Worm (Caenorhabditis elegans) whole organism, L1 larva: Measurements from ENCODE around the gene B0361.4.

Experiments used
- F16B12.6 ChIP-seq: fragments of 150-350 bp; optimal IDR thresholded peaks from 2 replicates; lab custom pipeline; 2014; ENCODE audit warnings: missing biosample characterization, missing genetic modification characterization
- aly-2 ChIP-seq: fragments of 150-350 bp; optimal IDR thresholded peaks from 2 replicates; lab custom pipeline; 2014; ENCODE audit warnings: missing biosample characterization, missing genetic modification characterization
- ama-1 ChIP-seq: fragments of 150-350 bp; optimal IDR thresholded peaks from 2 replicates; lab custom pipeline; 2014
- ceh-63 ChIP-seq: fragments of 200-800 bp; sonication (Bioruptor generic); optimal IDR thresholded peaks from 2 replicates; lab custom pipeline; 2018; ENCODE audit warnings: mild to moderate bottlenecking, missing genetic modification characterization, missing compliant biosample characterization
- dpl-1 ChIP-seq, 3 experiments: fragments of 150-350 bp in 2 of 3; sonication (generic microtip) in 1 of 3; optimal IDR thresholded peaks; 2 replicates each; lab custom pipeline; 2014 to 2017; ENCODE audit warnings: missing biosample characterization in 3 of 3, missing genetic modification characterization in 3 of 3, missing genetic modification reagents in 3 of 3
- elt-3 ChIP-seq, 6 experiments: fragments of 150-350 bp in 1 of 6; sonication (generic microtip); optimal IDR thresholded peaks; 2 replicates each; lab custom pipeline; 2017 to 2018; ENCODE audit warnings: missing biosample characterization in 6 of 6, missing genetic modification characterization in 6 of 6, inconsistent platforms in 1 of 6
- mdl-1 ChIP-seq, 2 experiments: fragments of 150-350 bp; optimal IDR thresholded peaks; 2 replicates each; lab custom pipeline; 2014 to 2017; ENCODE audit warnings: missing biosample characterization in 2 of 2, missing genetic modification characterization in 2 of 2, inconsistent platforms in 1 of 2
- mep-1 ChIP-seq: fragments of 150-350 bp; optimal IDR thresholded peaks from 2 replicates; lab custom pipeline; 2014; ENCODE audit warnings: missing biosample characterization, missing genetic modification characterization
- nhr-11 ChIP-seq: fragments of 150-350 bp; optimal IDR thresholded peaks from 2 replicates; lab custom pipeline; 2014; ENCODE audit warnings: missing biosample characterization, missing genetic modification characterization
- zag-1 ChIP-seq: fragments of 150-350 bp; optimal IDR thresholded peaks from 2 replicates; lab custom pipeline; 2014; ENCODE audit warnings: missing biosample characterization, missing genetic modification characterization

DNA sequence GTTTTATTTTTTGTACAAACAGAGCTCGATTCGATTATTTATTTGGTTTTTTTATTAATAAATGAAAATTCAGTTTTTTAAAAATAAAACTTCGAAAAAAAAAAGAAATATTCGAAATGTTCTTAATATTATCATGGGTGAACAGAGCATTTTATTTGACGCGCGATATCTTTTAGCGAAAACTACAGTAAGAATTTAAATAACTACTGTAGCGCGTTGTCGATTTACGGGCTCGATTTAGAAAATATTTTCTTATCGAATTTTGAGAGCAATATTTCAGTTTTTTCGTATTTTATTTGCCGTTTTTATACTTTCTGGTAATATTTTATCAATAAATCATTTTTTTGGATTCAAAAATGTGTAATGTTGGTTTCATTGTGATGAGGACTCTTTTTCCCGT, 37.7 kb upstream of the B0361.4 start:
- TF ChIP-seq ceh-63 (GFP tag; lab: Kevin White, UChicago) (no peak), F16B12.6 (no peak), mdl-1 (tag; optimal IDR thresholded peaks at IDR 0.05; lab: Kevin White, UChicago) (no peak), dpl-1 (GFP tag; optimal IDR thresholded peaks at IDR 0.05; lab: Kevin White, UChicago) (no peak), mep-1 (tag; lab: Kevin White, UChicago) (no peak), nhr-11 (no peak), ama-1 (lab: Kevin White, UChicago) (no peak), zag-1 (tag; lab: Kevin White, UChicago) (no peak), elt-3 (tag; optimal IDR thresholded peaks at IDR 0.05; lab: Kevin White, UChicago) (no peak), aly-2 (tag; lab: Kevin White, UChicago) (no peak)
